Worm (Caenorhabditis elegans): ENCODE results near the gene grd-9.

grd-9 gene

ce11 chrV:5893015-5893414, 2.1 kb upstream of the grd-9 start, which contains the start of gene C04E6.7:
Gene C04E6.7, plus strand, starts transcription at chrV:5893315.
- no peak for TF ChIP-seq skn-1 (tag; optimal IDR thresholded peaks at IDR 0.05)
- TF ChIP-seq nfya-1 (tag; optimal IDR thresholded peaks at IDR 0.05; ENCODE audit: insufficient read depth) = no peak
- no peak for TF ChIP-seq egl-27 (tag; optimal IDR thresholded peaks at IDR 0.05)
- no peak for TF ChIP-seq hmg-11 (tag; optimal IDR thresholded peaks at IDR 0.05)
- TF ChIP-seq sea-2 (GFP tag; optimal IDR thresholded peaks at IDR 0.05) = no peak
- no peak for TF ChIP-seq ceh-16 (tag; optimal IDR thresholded peaks at IDR 0.05)
- no peak for TF ChIP-seq lin-39 (tag; optimal IDR thresholded peaks at IDR 0.05)
- TF ChIP-seq R02D3.7 (tag; optimal IDR thresholded peaks at IDR 0.05) = no peak
- TF ChIP-seq elt-3 (tag; optimal IDR thresholded peaks at IDR 0.05) = no peak
- no peak for TF ChIP-seq unc-62 (GFP tag; optimal IDR thresholded peaks at IDR 0.05)
- TF ChIP-seq lsy-12 (tag; optimal IDR thresholded peaks at IDR 0.05) = no peak
- no peak for TF ChIP-seq eor-1 (tag; optimal IDR thresholded peaks at IDR 0.05)
- TF ChIP-seq mml-1 (tag; optimal IDR thresholded peaks at IDR 0.05) = no peak
- no peak for TF ChIP-seq ztf-11 (tag; optimal IDR thresholded peaks at IDR 0.05)
- no peak for TF ChIP-seq fkh-10 (GFP tag; optimal IDR thresholded peaks at IDR 0.05)

ce11 chrV:5899940-5900339, 4.8 kb downstream of the grd-9 start, which contains the start of gene srd-16:
Gene srd-16, minus strand, starts transcription at chrV:5900040.
- TF ChIP-seq mdl-1 (tag; optimal IDR thresholded peaks at IDR 0.05) = no peak

- TF ChIP-seq skn-1 (tag; optimal IDR thresholded peaks at IDR 0.05) (no peak), fos-1 (tag; optimal IDR thresholded peaks at IDR 0.05) (no peak), ama-1 (optimal IDR thresholded peaks at IDR 0.05) (no peak), nhr-76 (tag; optimal IDR thresholded peaks at IDR 0.05) (no peak), ztf-4 (tag; optimal IDR thresholded peaks at IDR 0.05) (no peak), pha-4 (tag; optimal IDR thresholded peaks at IDR 0.05) (no peak), ceh-82 (tag; optimal IDR thresholded peaks at IDR 0.05) (no peak), eor-1 (tag; optimal IDR thresholded peaks at IDR 0.05) (no peak), egl-5 (tag; optimal IDR thresholded peaks at IDR 0.05) (no peak), tbx-2 (tag; optimal IDR thresholded peaks at IDR 0.05) (no peak), R02D3.7 (tag; optimal IDR thresholded peaks at IDR 0.05) (no peak), pqm-1 (tag; optimal IDR thresholded peaks at IDR 0.05) (no peak), mdl-1 (tag; optimal IDR thresholded peaks at IDR 0.05) (no peak), mml-1 (tag; optimal IDR thresholded peaks at IDR 0.05) (no peak), fkh-10 (GFP tag; optimal IDR thresholded peaks at IDR 0.05) (no peak), nhr-12 (tag; optimal IDR thresholded peaks at IDR 0.05) (no peak), nhr-25 (tag; optimal IDR thresholded peaks at IDR 0.05) (no peak)
Measured at ce11 chrV:5901833-5902232, 6.7 kb downstream of the grd-9 start, which contains the start of gene C04E6.5. Gene C04E6.5, plus strand, starts transcription at chrV:5902133.

ce11 chrV:5906252-5906651, 11.1 kb downstream of the grd-9 start, which contains the start of gene srd-15:
Gene srd-15, minus strand, starts transcription at chrV:5906352.
- TF ChIP-seq ztf-4 (tag; optimal IDR thresholded peaks at IDR 0.05) (no peak), lsy-12 (tag; optimal IDR thresholded peaks at IDR 0.05) (no peak), lin-15B (tag; optimal IDR thresholded peaks at IDR 0.05) (no peak), sea-2 (GFP tag; optimal IDR thresholded peaks at IDR 0.05) (no peak), nhr-28 (tag; optimal IDR thresholded peaks at IDR 0.05) (no peak), unc-39 (tag; optimal IDR thresholded peaks at IDR 0.05) (no peak), elt-3 (tag; optimal IDR thresholded peaks at IDR 0.05) (no peak), ZK546.5 (tag; optimal IDR thresholded peaks at IDR 0.05) (no peak), fos-1 (tag; optimal IDR thresholded peaks at IDR 0.05) (no peak), egl-27 (tag; optimal IDR thresholded peaks at IDR 0.05) (no peak)

ce11 chrV:5907090-5907489, 12.0 kb downstream of the grd-9 start, which contains the start of gene C04E6.4:
Gene C04E6.4, plus strand, starts transcription at chrV:5907390.
- TF ChIP-seq tbx-2 (tag; optimal IDR thresholded peaks at IDR 0.05) (no peak), R02D3.7 (tag; optimal IDR thresholded peaks at IDR 0.05) (no peak), daf-12 (tag; optimal IDR thresholded peaks at IDR 0.05) (no peak), ceh-16 (tag; optimal IDR thresholded peaks at IDR 0.05) (no peak), nhr-76 (tag; optimal IDR thresholded peaks at IDR 0.05) (no peak), nhr-237 (tag; optimal IDR thresholded peaks at IDR 0.05) (no peak), egl-5 (tag; optimal IDR thresholded peaks at IDR 0.05) (no peak), lin-39 (tag; optimal IDR thresholded peaks at IDR 0.05) (no peak), fkh-10 (GFP tag; optimal IDR thresholded peaks at IDR 0.05) (no peak), aly-2 (tag; optimal IDR thresholded peaks at IDR 0.05) (no peak), ceh-9 (tag; optimal IDR thresholded peaks at IDR 0.05) (no peak)
